Worm (Caenorhabditis elegans): Measurements from ENCODE around the gene C08F11.13.
A peak's percentile ranks its signal among the peaks of the same experiment; 100 is the strongest.

- TF ChIP-seq snpc-3.4 (tag; optimal IDR thresholded peaks at IDR 0.05), result peak; percentile 77
- no peak for TF ChIP-seq fkh-3 (tag; optimal IDR thresholded peaks at IDR 0.05)
- no peak for TF ChIP-seq unc-62 (GFP tag; optimal IDR thresholded peaks at IDR 0.05)
- no peak for TF ChIP-seq K11D2.4 (GFP tag; IDR thresholded peaks at IDR 0.05)
- no peak for TF ChIP-seq let-607 (tag; optimal IDR thresholded peaks at IDR 0.05)
- TF ChIP-seq T26A5.8 (tag; optimal IDR thresholded peaks at IDR 0.05), result no peak
- TF ChIP-seq snpc-4 (GFP tag; optimal IDR thresholded peaks at IDR 0.05), result peak; percentile 87
- TF ChIP-seq snpc-4 (tag; optimal IDR thresholded peaks at IDR 0.05), result peak; percentile 92 to 98 (median 95)
- TF ChIP-seq tbp1 (GFP tag; optimal IDR thresholded peaks at IDR 0.05), result peak; percentile 75
- TF ChIP-seq atf-7 (tag; optimal IDR thresholded peaks at IDR 0.05), result no peak
Observed at ce11 chrIV:13601428-13601827, 8.3 kb downstream of the C08F11.13 start.

All from whole organism, young adult.